Fruit fly (Drosophila melanogaster) whole organism, embryonic: ENCODE results near the gene CG5262.

Experiments used
- Ada2b ChIP-seq: fragments of 200-800 bp; sonication (Bioruptor generic); IDR thresholded peaks from 2 replicates; pipeline ENCODE4 v1.3.6; 2022; ENCODE audit warnings: missing biosample characterization, missing genetic modification characterization
- Atf3 ChIP-seq: fragments of 200-800 bp; sonication (Bioruptor generic); optimal IDR thresholded peaks from 3 replicates; lab custom pipeline; 2016; ENCODE audit warnings: missing biosample characterization, missing genetic modification characterization
- Blimp-1 ChIP-seq: fragments of 200-800 bp; sonication (Bioruptor generic); optimal IDR thresholded peaks from 3 replicates; lab custom pipeline; 2018; ENCODE audit warnings: missing biosample characterization, missing genetic modification characterization, mild to moderate bottlenecking, moderate library complexity, missing genetic modification reagents
- CG10654 ChIP-seq: fragments of 200-800 bp; sonication (Bioruptor generic); optimal IDR thresholded peaks from 2 replicates; lab custom pipeline; 2016; ENCODE audit warnings: missing biosample characterization, missing genetic modification characterization
- CG11093 ChIP-seq: fragments of 200-800 bp; sonication (Bioruptor generic); IDR thresholded peaks from 3 replicates; pipeline ENCODE4 v1.3.6; 2022; ENCODE audit warnings: missing biosample characterization, missing genetic modification characterization
- CG11456 ChIP-seq: fragments of 200-800 bp; sonication (Bioruptor generic); IDR thresholded peaks from 3 replicates; pipeline ENCODE4 v1.3.6; 2022; ENCODE audit warnings: missing biosample characterization, missing genetic modification characterization
- CG11723 ChIP-seq: fragments of 200-800 bp; sonication (Bioruptor generic); optimal IDR thresholded peaks from 2 replicates; lab custom pipeline; 2017; ENCODE audit warnings: missing biosample characterization, mild to moderate bottlenecking, missing genetic modification characterization
- CG12071 ChIP-seq: fragments of 200-800 bp; sonication (Bioruptor generic); optimal IDR thresholded peaks from 3 replicates; lab custom pipeline; 2018; ENCODE audit warnings: missing biosample characterization, mild to moderate bottlenecking, missing genetic modification characterization
- CG12155 ChIP-seq: fragments of 200-800 bp; sonication (Bioruptor generic); optimal IDR thresholded peaks from 3 replicates; lab custom pipeline; 2016; ENCODE audit warnings: missing biosample characterization, missing genetic modification characterization
- CG12219 ChIP-seq: fragments of 200-800 bp; sonication (Bioruptor generic); optimal IDR thresholded peaks from 3 replicates; lab custom pipeline; 2018; ENCODE audit warnings: missing biosample characterization, mild to moderate bottlenecking, missing genetic modification characterization
- CG1603 ChIP-seq: fragments of 200-800 bp; sonication (Bioruptor generic); optimal IDR thresholded peaks from 2 replicates; lab custom pipeline; 2019; ENCODE audit warnings: missing biosample characterization, mild to moderate bottlenecking, missing genetic modification characterization, moderate library complexity
- CG16863 ChIP-seq: fragments of 200-800 bp; sonication (Bioruptor generic); optimal IDR thresholded peaks from 3 replicates; lab custom pipeline; 2016; ENCODE audit warnings: missing biosample characterization, missing genetic modification characterization
- CG17328 ChIP-seq: fragments of 200-800 bp; sonication (Bioruptor generic); IDR thresholded peaks from 2 replicates; pipeline ENCODE4 v1.3.6; 2022; ENCODE audit warnings: missing biosample characterization, missing genetic modification characterization
- CG17829 ChIP-seq: fragments of 200-800 bp; optimal IDR thresholded peaks from 2 replicates; lab custom pipeline; 2019; ENCODE audit warnings: missing biosample characterization, mild to moderate bottlenecking, missing genetic modification characterization, moderate library complexity
- CG17912 ChIP-seq: fragments of 200-800 bp; sonication (Bioruptor generic); optimal IDR thresholded peaks from 2 replicates; lab custom pipeline; 2018; ENCODE audit warnings: missing biosample characterization, mild to moderate bottlenecking, missing genetic modification characterization
- CG18011 ChIP-seq: fragments of 200-800 bp; sonication (Bioruptor generic); optimal IDR thresholded peaks from 2 replicates; lab custom pipeline; 2017; ENCODE audit warnings: missing biosample characterization, missing genetic modification characterization, mild to moderate bottlenecking, moderate library complexity, missing genotype
- CG18476 ChIP-seq: fragments of 200-800 bp; sonication (Bioruptor generic); optimal IDR thresholded peaks from 2 replicates; lab custom pipeline; 2016; ENCODE audit warnings: missing biosample characterization, mild to moderate bottlenecking, missing genetic modification characterization
- CG2202 ChIP-seq: fragments of 200-800 bp; sonication (Bioruptor generic); optimal IDR thresholded peaks from 2 replicates; lab custom pipeline; 2018; ENCODE audit warnings: missing biosample characterization, mild to moderate bottlenecking, missing genetic modification characterization
- CG4282 ChIP-seq: fragments of 200-800 bp; sonication (Bioruptor generic); optimal IDR thresholded peaks from 2 replicates; lab custom pipeline; 2016; ENCODE audit warnings: missing biosample characterization, missing genetic modification characterization
- CG5180 ChIP-seq: fragments of 200-800 bp; sonication (Bioruptor generic); optimal IDR thresholded peaks from 3 replicates; lab custom pipeline; 2017; ENCODE audit warnings: missing biosample characterization, missing genetic modification characterization, mild to moderate bottlenecking, moderate library complexity, missing genetic modification reagents
- CG7786 ChIP-seq: fragments of 200-800 bp; sonication (Bioruptor generic); optimal IDR thresholded peaks from 2 replicates; lab custom pipeline; 2016; ENCODE audit warnings: missing biosample characterization, missing genetic modification characterization
- CG8478 ChIP-seq: fragments of >200 bp; optimal IDR thresholded peaks from 2 replicates; lab custom pipeline; 2018
- CG9932 ChIP-seq: fragments of 200-800 bp; sonication (Bioruptor generic); IDR thresholded peaks from 2 replicates; pipeline ENCODE4 v1.3.6; 2022; ENCODE audit warnings: missing biosample characterization, missing genetic modification characterization
- Dfd ChIP-seq, 2 experiments: fragments of >200 bp; optimal IDR thresholded peaks; 2 replicates each; lab custom pipeline; 2017; ENCODE audit warnings: missing biosample characterization in 2 of 2, missing genetic modification characterization in 2 of 2
- Dll ChIP-seq: fragments of 200-800 bp; sonication (Bioruptor generic); IDR thresholded peaks from 4 replicates; pipeline ENCODE4 v1.3.6; 2022; ENCODE audit warnings: missing biosample characterization, missing genetic modification characterization; ENCODE audit not compliant: partially characterized antibody
- Drgx ChIP-seq: fragments of 200-800 bp; sonication (Bioruptor generic); IDR thresholded peaks from 2 replicates; pipeline ENCODE4 v1.3.6; 2022; ENCODE audit warnings: missing biosample characterization, missing genetic modification characterization
- ERR ChIP-seq: fragments of 200-800 bp; sonication (Bioruptor generic); optimal IDR thresholded peaks from 2 replicates; lab custom pipeline; 2016; ENCODE audit warnings: missing biosample characterization, missing genetic modification characterization
- Hr51 ChIP-seq, 2 experiments: fragments of 200-800 bp; sonication (Bioruptor generic); optimal IDR thresholded peaks; 2 replicates in 1 of 2; 3 replicates in 1 of 2; lab custom pipeline; 2016 to 2018; ENCODE audit warnings: missing biosample characterization in 2 of 2, missing genetic modification characterization in 2 of 2, mild to moderate bottlenecking in 1 of 2, moderate library complexity in 1 of 2
- Lhr ChIP-seq: fragments of 200-800 bp; sonication (Bioruptor generic); optimal IDR thresholded peaks from 3 replicates; lab custom pipeline; 2017; ENCODE audit warnings: mild to moderate bottlenecking, missing biosample characterization, missing genetic modification reagents, missing genetic modification characterization
- Lim3 ChIP-seq: fragments of 200-800 bp; sonication (Bioruptor generic); IDR thresholded peaks from 2 replicates; pipeline ENCODE4 v1.3.6; 2022; ENCODE audit warnings: missing biosample characterization, missing genetic modification characterization
- Sin3A ChIP-seq: fragments of >200 bp; optimal IDR thresholded peaks from 2 replicates; lab custom pipeline; 2018
- Sry-β ChIP-seq: fragments of 200-800 bp; sonication (Bioruptor generic); optimal IDR thresholded peaks from 2 replicates; lab custom pipeline; 2018; ENCODE audit warnings: missing biosample characterization, mild to moderate bottlenecking, missing genetic modification characterization, moderate library complexity
- Taf1 ChIP-seq: fragments of 200-800 bp; sonication (Bioruptor generic); IDR thresholded peaks from 2 replicates; pipeline ENCODE4 v1.3.6; 2022; ENCODE audit warnings: missing biosample characterization, missing genetic modification characterization
- Vsx1 ChIP-seq: fragments of 200-800 bp; sonication (Bioruptor generic); optimal IDR thresholded peaks from 2 replicates; lab custom pipeline; 2017; ENCODE audit warnings: missing biosample characterization, mild to moderate bottlenecking, missing genetic modification characterization, missing genetic modification reagents
- abd-A ChIP-seq: fragments of 200-800 bp; sonication (Bioruptor generic); optimal IDR thresholded peaks from 3 replicates; lab custom pipeline; 2019; ENCODE audit warnings: missing biosample characterization, mild to moderate bottlenecking, missing genetic modification characterization, moderate library complexity
- amos ChIP-seq: fragments of 200-800 bp; sonication (Bioruptor generic); IDR thresholded peaks from 2 replicates; pipeline ENCODE4 v1.3.6; 2022; ENCODE audit warnings: missing biosample characterization, missing genetic modification characterization; ENCODE audit not compliant: partially characterized antibody
- az2 ChIP-seq: fragments of 200-800 bp; sonication (Bioruptor generic); optimal IDR thresholded peaks from 3 replicates; lab custom pipeline; 2016; ENCODE audit warnings: missing biosample characterization, missing genetic modification characterization
- br ChIP-seq: fragments of >200 bp; optimal IDR thresholded peaks from 2 replicates; lab custom pipeline; 2017
- chif ChIP-seq, 2 experiments: fragments of 200-800 bp; sonication (Bioruptor generic); optimal IDR thresholded peaks; 3 replicates each; lab custom pipeline; 2016; ENCODE audit warnings: missing biosample characterization in 2 of 2, missing genetic modification characterization in 2 of 2
- chinmo ChIP-seq: fragments of 200-800 bp; sonication (Bioruptor generic); IDR thresholded peaks from 4 replicates; pipeline ENCODE4 v1.3.6; 2022; ENCODE audit warnings: missing biosample characterization, missing genetic modification characterization; ENCODE audit not compliant: partially characterized antibody
- fu2 ChIP-seq: fragments of 200-800 bp; sonication (Bioruptor generic); optimal IDR thresholded peaks from 2 replicates; lab custom pipeline; 2016; ENCODE audit warnings: missing biosample characterization, missing genetic modification characterization
- knrl ChIP-seq: fragments of 200-800 bp; sonication (Bioruptor generic); IDR thresholded peaks from 3 replicates; pipeline ENCODE4 v1.3.6; 2022; ENCODE audit warnings: missing biosample characterization, missing genetic modification characterization; ENCODE audit not compliant: partially characterized antibody
- lbe ChIP-seq: fragments of 200-800 bp; sonication (Bioruptor generic); optimal IDR thresholded peaks from 2 replicates; lab custom pipeline; 2016; ENCODE audit warnings: missing biosample characterization, mild to moderate bottlenecking, missing genetic modification characterization
- lov ChIP-seq, 2 experiments: fragments of 200-800 bp in 1 of 2; fragments of >200 bp in 1 of 2; sonication (Bioruptor generic) in 1 of 2; IDR thresholded peaks in 1 of 2; optimal IDR thresholded peaks in 1 of 2; 2 replicates in 1 of 2; 3 replicates in 1 of 2; pipeline versions ENCODE4 v1.3.6 to Lab custom; 2017 to 2022; ENCODE audit warnings: missing biosample characterization in 1 of 2, missing genetic modification characterization in 1 of 2
- mam ChIP-seq: fragments of 200-800 bp; sonication (Bioruptor generic); optimal IDR thresholded peaks from 3 replicates; lab custom pipeline; 2016; ENCODE audit warnings: missing biosample characterization, missing genetic modification characterization
- sim ChIP-seq: fragments of 200-800 bp; sonication (Bioruptor generic); IDR thresholded peaks from 2 replicates; pipeline ENCODE4 v1.3.6; 2022; ENCODE audit warnings: missing biosample characterization, missing genetic modification characterization
- sisA ChIP-seq: fragments of 200-800 bp; sonication (Bioruptor generic); IDR thresholded peaks from 2 replicates; pipeline ENCODE4 v1.3.6; 2022; ENCODE audit warnings: missing biosample characterization, missing genetic modification characterization
- stc ChIP-seq: fragments of 200-800 bp; sonication (Bioruptor generic); IDR thresholded peaks from 2 replicates; pipeline ENCODE4 v1.3.6; 2022; ENCODE audit warnings: missing biosample characterization, missing genetic modification characterization
- zen ChIP-seq: fragments of 200-800 bp; sonication (Bioruptor generic); optimal IDR thresholded peaks from 3 replicates; lab custom pipeline; 2018; ENCODE audit warnings: missing biosample characterization, mild to moderate bottlenecking, missing genetic modification characterization, moderate library complexity
- zfh2 ChIP-seq: fragments of 200-800 bp; sonication (Bioruptor generic); optimal IDR thresholded peaks from 2 replicates; lab custom pipeline; 2016; ENCODE audit warnings: missing biosample characterization, missing genetic modification characterization

The CG5262 gene

dm6 chr3L:20384086-20384810, 46.0 kb downstream of the CG5262 start, which contains the start of the genes CG5498 and fbl (continued):
- TF ChIP-seq Sry-β = no peak
- no peak for TF ChIP-seq Sin3A (lab: Kevin White, UChicago)
- no peak for TF ChIP-seq Ada2b (GFP tag; lab: Robert Waterston, UW)
- TF ChIP-seq CG5180 (GFP tag; lab: Kevin White, UChicago) = peak; percentile 7
- peak; percentile 43 for TF ChIP-seq Lhr (GFP tag; lab: Kevin White, UChicago)
- no peak for TF ChIP-seq sim (GFP tag; lab: Robert Waterston, UW)
- 0 out of 2 replicates have a peak, but pooled peaks have one; percentile 29 for TF ChIP-seq stc (GFP tag; lab: Robert Waterston, UW)
- TF ChIP-seq az2 (GFP tag; lab: Kevin White, UChicago) = peak; percentile 55
- TF ChIP-seq CG12155 (GFP tag; lab: Kevin White, UChicago) = peak; percentile 74
- TF ChIP-seq lov (optimal IDR thresholded peaks at IDR 0.05; lab: Kevin White, UChicago) = no peak
- no peak for TF ChIP-seq lov (GFP tag; IDR thresholded peaks at IDR 0.05; lab: Robert Waterston, UW)
- TF ChIP-seq Lim3 (GFP tag; lab: Robert Waterston, UW) = no peak
- TF ChIP-seq CG17829 (tag; lab: Kevin White, UChicago) = peak; percentile 74
- no peak for TF ChIP-seq CG16863 (GFP tag; lab: Kevin White, UChicago)
- peak in 1 of 2 experiments; percentile 24 for TF ChIP-seq chif (GFP tag; optimal IDR thresholded peaks at IDR 0.05; lab: Kevin White, UChicago)
- peak; percentile 67 for TF ChIP-seq Vsx1
- TF ChIP-seq Dfd (GFP tag; optimal IDR thresholded peaks at IDR 0.05; lab: Kevin White, UChicago) = no peak
- TF ChIP-seq CG11723 (GFP tag; lab: Kevin White, UChicago) = no peak
- peak; percentile 71 for TF ChIP-seq lbe (GFP tag; lab: Kevin White, UChicago)
- no peak for TF ChIP-seq CG4282
- TF ChIP-seq CG8478 (lab: Kevin White, UChicago) = no peak
- peak; percentile 4 for TF ChIP-seq CG1603 (tag; lab: Kevin White, UChicago)
- TF ChIP-seq CG11456 (GFP tag; lab: Robert Waterston, UW) = no peak
- TF ChIP-seq Taf1 = no peak
- no peak for TF ChIP-seq abd-A
- TF ChIP-seq Blimp-1 (GFP tag; lab: Kevin White, UChicago) = peak; percentile 63
- no peak; the same call in 1 of the 2 replicates for TF ChIP-seq amos
- TF ChIP-seq chinmo = no peak
- peak; percentile 38 for TF ChIP-seq CG7786 (GFP tag; lab: Kevin White, UChicago)
- no peak for TF ChIP-seq CG17912 (GFP tag; lab: Kevin White, UChicago)
- no peak for TF ChIP-seq knrl (GFP tag; lab: Robert Waterston, UW)
- peak; percentile 22 for TF ChIP-seq CG18011 (GFP tag; lab: Kevin White, UChicago)
- peak; percentile 57 to 70 for TF ChIP-seq Hr51 (GFP tag; optimal IDR thresholded peaks at IDR 0.05; lab: Kevin White, UChicago)
- TF ChIP-seq sisA (GFP tag; lab: Robert Waterston, UW) = no peak
- peak; percentile 47 for TF ChIP-seq mam (GFP tag; lab: Kevin White, UChicago)
- TF ChIP-seq CG12219 (GFP tag; lab: Kevin White, UChicago) = no peak
- TF ChIP-seq CG10654 (GFP tag; lab: Kevin White, UChicago) = peak; percentile 62
- TF ChIP-seq zen (tag; lab: Kevin White, UChicago) = peak; percentile 34
- TF ChIP-seq Drgx (GFP tag; lab: Robert Waterston, UW) = peak; percentile 62
- TF ChIP-seq Dll (GFP tag; lab: Robert Waterston, UW) = peak; percentile 49; the same call in 1 of the 4 replicates
- TF ChIP-seq CG11093 = no peak
- TF ChIP-seq CG2202 (tag; lab: Kevin White, UChicago) = peak; percentile 12
- TF ChIP-seq zfh2 = peak; percentile 45
- TF ChIP-seq CG12071 (GFP tag; lab: Kevin White, UChicago) = no peak
- no peak for TF ChIP-seq CG17328 (GFP tag; lab: Robert Waterston, UW)
- no peak for TF ChIP-seq fu2 (GFP tag; lab: Kevin White, UChicago)
- peak; percentile 40 for TF ChIP-seq ERR
- peak; percentile 56 for TF ChIP-seq CG9932
- no peak for TF ChIP-seq Atf3 (GFP tag; lab: Kevin White, UChicago)
- no peak for TF ChIP-seq br
- peak; percentile 56 for TF ChIP-seq CG18476 (GFP tag; lab: Kevin White, UChicago)
